Fruit fly (Drosophila melanogaster): ENCODE data around the gene Argl.

- TF ChIP-seq Hr96 (GFP tag; optimal IDR thresholded peaks at IDR 0.05) (no peak), bab1 (GFP tag; optimal IDR thresholded peaks at IDR 0.05) (no peak)
Measured at dm6 chr2L:8921934-8922333, 20.0 kb downstream of the Argl start.
